Worm (Caenorhabditis elegans): Measurements from ENCODE around the gene cysl-3.

ce11 chrV:3774653-3775052 lies 1.3 kb downstream of the cysl-3 start:
- no peak for TF ChIP-seq elt-4 (tag; optimal IDR thresholded peaks at IDR 0.05)
- TF ChIP-seq unc-3 (GFP tag; conservative IDR thresholded peaks at IDR 0.05): no peak
- no peak for TF ChIP-seq unc-3 (tag; optimal IDR thresholded peaks at IDR 0.05)
- no peak for TF ChIP-seq pros-1 (tag; optimal IDR thresholded peaks at IDR 0.05)
- no peak for TF ChIP-seq mec-3 (tag; optimal IDR thresholded peaks at IDR 0.05; ENCODE audit: borderline replicate concordance)
- no peak for TF ChIP-seq lim-6 (tag; optimal IDR thresholded peaks at IDR 0.05)
- TF ChIP-seq C08G9.2 (tag; optimal IDR thresholded peaks at IDR 0.05): no peak
- TF ChIP-seq che-1 (tag; optimal IDR thresholded peaks at IDR 0.05): no peak
- no peak for TF ChIP-seq unc-86 (tag; optimal IDR thresholded peaks at IDR 0.05)

Data from whole organism, late embryonic.